Worm (Caenorhabditis elegans) whole organism, L1 larva: ENCODE data around the gene trpa-1.

ENCODE experiments used
- C16A3.4 ChIP-seq: fragments of 150-350 bp; optimal IDR thresholded peaks from 2 replicates; lab custom pipeline; 2014; ENCODE audit warnings: missing biosample characterization, missing genetic modification characterization
- blmp-1 ChIP-seq: fragments of 150-350 bp; optimal IDR thresholded peaks from 2 replicates; lab custom pipeline; 2014; ENCODE audit warnings: missing biosample characterization, missing genetic modification characterization
- dpl-1 ChIP-seq, 3 experiments: fragments of 150-350 bp in 2 of 3; sonication (generic microtip) in 1 of 3; optimal IDR thresholded peaks; 2 replicates each; lab custom pipeline; 2014 to 2017; ENCODE audit warnings: missing biosample characterization in 3 of 3, missing genetic modification characterization in 3 of 3, missing genetic modification reagents in 3 of 3
- fkh-8 ChIP-seq: sonication (generic microtip); optimal IDR thresholded peaks from 2 replicates; lab custom pipeline; 2016; ENCODE audit warnings: mild to moderate bottlenecking, missing genetic modification characterization, missing compliant biosample characterization
- grh-1 ChIP-seq: fragments of 200-800 bp; sonication (Bioruptor generic); IDR thresholded peaks from 2 replicates; pipeline ENCODE4 v1.3.6; 2022; ENCODE audit warnings: missing genetic modification reagents, missing genetic modification characterization, missing compliant biosample characterization
- hlh-4 ChIP-seq: sonication (generic microtip); optimal IDR thresholded peaks from 2 replicates; lab custom pipeline; 2016; ENCODE audit warnings: mild to moderate bottlenecking, missing genetic modification characterization, missing compliant biosample characterization
- jun-1 ChIP-seq: fragments of 150-350 bp; optimal IDR thresholded peaks from 2 replicates; lab custom pipeline; 2014; ENCODE audit warnings: missing biosample characterization, missing genetic modification reagents, missing genetic modification characterization
- lin-35 ChIP-seq, 2 experiments: fragments of 150-350 bp; optimal IDR thresholded peaks; 2 replicates each; lab custom pipeline; 2014; ENCODE audit warnings: missing biosample characterization in 2 of 2, missing genetic modification characterization in 2 of 2, missing genetic modification reagents in 2 of 2
- lir-3 ChIP-seq: sonication (generic microtip); optimal IDR thresholded peaks from 2 replicates; lab custom pipeline; 2016; ENCODE audit warnings: mild to moderate bottlenecking, missing genetic modification characterization, moderate library complexity, missing compliant biosample characterization; ENCODE audit not compliant: poor library complexity
- nhr-71 ChIP-seq: sonication (generic microtip); optimal IDR thresholded peaks from 2 replicates; lab custom pipeline; 2016; ENCODE audit warnings: mild to moderate bottlenecking, missing genetic modification characterization, moderate library complexity, missing compliant biosample characterization
- snu-23 ChIP-seq: sonication (generic microtip); optimal IDR thresholded peaks from 2 replicates; lab custom pipeline; 2016; ENCODE audit warnings: missing genetic modification characterization, missing compliant biosample characterization
- zag-1 ChIP-seq: fragments of 150-350 bp; optimal IDR thresholded peaks from 2 replicates; lab custom pipeline; 2014; ENCODE audit warnings: missing biosample characterization, missing genetic modification characterization

trpa-1 gene

ce11 chrIV:11924092-11924491 is 59.8 kb downstream of the trpa-1 start:
- no peak for TF ChIP-seq lir-3 (tag; lab: Kevin White, UChicago)
- TF ChIP-seq hlh-4 (tag; lab: Kevin White, UChicago), result no peak
- no peak for TF ChIP-seq snu-23 (GFP tag; lab: Kevin White, UChicago)
- TF ChIP-seq zag-1 (tag; lab: Kevin White, UChicago), result no peak
- TF ChIP-seq jun-1 (tag; lab: Kevin White, UChicago), result no peak
- no peak for TF ChIP-seq lin-35 (GFP tag; optimal IDR thresholded peaks at IDR 0.05; lab: Kevin White, UChicago)
- TF ChIP-seq dpl-1 (GFP tag; optimal IDR thresholded peaks at IDR 0.05; lab: Kevin White, UChicago), result no peak
- no peak for TF ChIP-seq blmp-1 (tag; lab: Kevin White, UChicago)
- TF ChIP-seq nhr-71 (tag; lab: Kevin White, UChicago), result no peak
- TF ChIP-seq grh-1, result no peak
- TF ChIP-seq C16A3.4 (tag; lab: Kevin White, UChicago), result no peak
- TF ChIP-seq fkh-8 (tag; lab: Kevin White, UChicago), result no peak
